Worm (Caenorhabditis elegans) whole organism, L4 larva: ENCODE measurements around the gene Y26G10.1.
A peak's percentile ranks its signal among the peaks of the same experiment; 100 is the strongest.

Experiments used
- arid-1 ChIP-seq: fragments of 200-800 bp; sonication (Bioruptor generic); conservative IDR thresholded peaks from 2 replicates; pipeline ENCODE4 v1.3.6; 2022; ENCODE audit warnings: missing genetic modification reagents, missing genetic modification characterization, missing compliant biosample characterization
- ceh-32 ChIP-seq: sonication (generic microtip); optimal IDR thresholded peaks from 2 replicates; lab custom pipeline; 2016; ENCODE audit warnings: mild to moderate bottlenecking, missing genetic modification characterization, missing compliant biosample characterization; ENCODE audit not compliant: poor library complexity
- nhr-25 ChIP-seq: sonication (generic microtip); optimal IDR thresholded peaks from 2 replicates; lab custom pipeline; 2017; ENCODE audit warnings: missing genetic modification characterization, mild to moderate bottlenecking, missing compliant biosample characterization, antibody characterized with exemption, moderate library complexity, borderline replicate concordance; ENCODE audit not compliant: insufficient read depth
- nhr-6 ChIP-seq: fragments of 150-350 bp; optimal IDR thresholded peaks from 2 replicates; lab custom pipeline; 2014; ENCODE audit warnings: missing biosample characterization, missing genetic modification characterization
- nhr-77 ChIP-seq: fragments of 150-350 bp; optimal IDR thresholded peaks from 2 replicates; lab custom pipeline; 2014; ENCODE audit warnings: missing biosample characterization, missing genetic modification characterization
- pha-4 ChIP-seq, 2 experiments: fragments of 150-350 bp in 1 of 2; fragments of 200-800 bp in 1 of 2; sonication (Bioruptor generic) in 1 of 2; IDR thresholded peaks in 1 of 2; optimal IDR thresholded peaks in 1 of 2; 2 replicates each; pipeline versions ENCODE4 v1.3.6 to Lab custom; 2014 to 2022; ENCODE audit warnings: missing genetic modification characterization in 2 of 2, missing genetic modification reagents in 2 of 2, missing biosample characterization in 1 of 2, missing compliant biosample characterization in 1 of 2

DNA sequence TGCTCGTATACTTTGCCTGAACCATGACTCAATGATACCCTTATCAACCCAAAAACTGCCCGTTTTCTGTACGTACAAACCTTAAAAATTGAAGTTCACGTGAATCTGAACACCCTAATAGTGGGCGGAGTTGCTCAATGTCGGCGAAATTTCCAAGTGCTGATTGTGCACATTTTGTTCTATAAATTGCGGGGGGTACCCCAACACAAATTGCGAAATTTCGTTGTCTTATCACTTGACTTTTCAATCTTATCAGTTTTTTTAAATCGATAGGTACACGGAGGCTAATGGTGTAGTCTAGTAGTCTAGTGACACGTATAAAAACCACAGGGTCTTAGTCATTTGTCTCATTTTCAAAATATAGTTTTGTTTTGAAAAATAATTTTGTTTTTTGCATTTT is 36.5 kb downstream of the Y26G10.1 start, which contains the start of gene fbxa-108:
- TF ChIP-seq nhr-25 (tag; lab: Kevin White, UChicago) (no peak), nhr-6 (peak; percentile 66), nhr-77 (peak; percentile 90), ceh-32 (tag; lab: Kevin White, UChicago) (no peak), pha-4 (GFP tag; IDR thresholded peaks at IDR 0.05; lab: Robert Waterston, UW) (no peak; the same call in 1 of the 2 replicates), pha-4 (tag; optimal IDR thresholded peaks at IDR 0.05; lab: Kevin White, UChicago) (no peak), arid-1 (GFP tag; lab: Robert Waterston, UW) (no peak)
